Fruit fly (Drosophila melanogaster): ENCODE data around the gene COX6AL2.

Gene COX6AL2

DNA sequence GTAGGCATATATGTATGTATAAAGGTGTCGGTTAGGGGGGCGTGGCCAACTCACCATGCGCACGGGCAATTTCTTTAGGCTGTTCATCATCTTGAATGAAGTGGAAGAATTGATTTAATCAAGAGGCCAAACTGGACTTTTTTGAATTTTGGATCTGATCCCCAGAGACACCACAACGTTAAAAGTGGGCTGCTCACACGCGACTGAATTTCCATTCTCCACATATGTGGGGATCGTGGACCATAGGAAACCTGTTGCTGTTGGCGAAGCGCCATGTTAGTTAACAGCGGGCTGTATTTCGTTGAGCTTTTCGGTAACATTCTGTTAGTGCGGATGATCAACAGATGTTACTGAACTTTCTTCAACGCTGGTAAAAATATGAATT lies 15.9 kb downstream of the COX6AL2 start, which contains the start of gene CG3902:
Gene CG3902, minus strand, starts transcription at position 208 of the 385 bp plus-strand sequence.
- TF ChIP-seq noc (tag; optimal IDR thresholded peaks at IDR 0.05), result peak; percentile 51

- no peak for TF ChIP-seq noc (tag; optimal IDR thresholded peaks at IDR 0.05)
Measured at dm6 chr3L:18897459-18898085, 16.4 kb downstream of the COX6AL2 start.

- no peak for TF ChIP-seq noc (tag; optimal IDR thresholded peaks at IDR 0.05)
Measured at dm6 chr3L:18896297-18896863, 17.6 kb downstream of the COX6AL2 start.

DNA sequence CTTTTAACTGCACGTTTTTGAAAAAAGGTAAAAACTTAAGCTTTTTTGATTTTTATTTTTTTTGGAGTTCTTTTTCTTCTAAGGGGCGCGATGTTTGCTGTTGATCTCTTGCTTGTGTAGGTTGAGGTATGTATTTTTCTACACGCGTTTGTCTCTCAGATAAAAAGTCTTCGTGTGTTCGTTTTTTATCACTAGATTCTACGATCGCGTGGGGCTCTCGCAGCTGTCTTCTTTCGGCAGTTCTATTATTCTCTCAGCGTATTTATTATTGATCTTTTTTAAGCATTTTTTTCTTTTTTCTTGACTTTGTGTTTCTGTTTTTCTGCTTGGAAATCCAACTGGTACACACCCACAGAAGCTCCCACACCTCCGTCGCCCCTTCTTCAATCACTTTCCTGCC lies 18.9 kb downstream of the COX6AL2 start:
- TF ChIP-seq noc (tag; optimal IDR thresholded peaks at IDR 0.05), result peak; percentile 24

DNA sequence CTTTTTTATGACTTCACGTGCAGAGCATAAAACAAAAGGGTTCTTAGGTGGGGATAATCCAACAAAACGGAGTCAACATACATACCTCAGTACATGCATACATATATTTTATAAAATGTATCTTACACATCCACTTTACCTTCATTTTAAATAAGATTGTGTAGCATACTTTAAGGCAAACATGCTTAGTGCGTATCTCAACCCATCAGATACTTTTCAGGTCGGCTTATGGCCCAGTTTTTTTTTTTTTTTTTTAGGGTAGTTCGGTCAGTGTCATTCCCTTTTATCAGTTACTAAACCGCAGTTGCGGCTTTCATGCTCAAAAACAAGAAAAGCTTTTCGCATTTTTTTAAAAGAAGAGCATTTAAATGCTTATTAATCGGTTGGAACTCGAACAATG lies 22.0 kb downstream of the COX6AL2 start, which contains the start of gene NijB:
Gene NijB, plus strand, starts transcription at position 398 of the 400 bp plus-strand sequence.
- no peak for TF ChIP-seq noc (tag; optimal IDR thresholded peaks at IDR 0.05)

dm6 chr3L:18890283-18891175 lies 23.4 kb downstream of the COX6AL2 start, which contains the start of gene CG3961:
Gene CG3961 (minus strand): TSS chr3L:18890483.
- peak; percentile 78 for TF ChIP-seq noc (tag; optimal IDR thresholded peaks at IDR 0.05)

- no peak for TF ChIP-seq noc (tag; optimal IDR thresholded peaks at IDR 0.05)
Measured at dm6 chr3L:18889222-18889866, 24.6 kb downstream of the COX6AL2 start.

dm6 chr3L:18881613-18882012 lies 32.3 kb downstream of the COX6AL2 start:
- TF ChIP-seq noc (tag; optimal IDR thresholded peaks at IDR 0.05), result no peak

- no peak for TF ChIP-seq noc (tag; optimal IDR thresholded peaks at IDR 0.05)
Measured at dm6 chr3L:18872440-18872839, 41.5 kb downstream of the COX6AL2 start, which contains the start of the genes Rad9 and Uggt. Gene Rad9 (minus strand): TSS chr3L:18872553. Gene Uggt (plus strand): TSS chr3L:18872747.

DNA sequence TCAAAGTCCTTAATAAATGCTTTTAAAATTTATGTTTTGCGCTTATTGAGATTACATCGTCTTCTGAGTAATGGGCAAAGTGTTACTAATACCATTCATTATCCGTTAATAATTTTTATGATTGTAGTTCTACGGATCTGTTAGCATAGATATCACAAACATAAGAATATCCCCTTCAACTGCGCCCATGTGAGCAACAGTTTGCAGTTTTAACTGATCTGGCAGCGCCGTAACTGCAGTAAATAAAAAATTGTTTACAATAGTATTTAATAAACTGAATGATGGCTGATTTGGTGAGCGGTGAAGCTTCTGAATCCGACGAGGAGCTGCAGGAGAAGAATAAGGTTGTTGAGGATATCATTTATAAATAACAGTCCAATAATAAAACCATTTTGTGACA lies 43.9 kb downstream of the COX6AL2 start, which contains the start of gene Blos3:
Gene Blos3, plus strand, starts transcription at position 198 of the 400 bp plus-strand sequence.
- no peak for TF ChIP-seq noc (tag; optimal IDR thresholded peaks at IDR 0.05)

dm6 chr3L:18869035-18869826 lies 44.7 kb downstream of the COX6AL2 start, which contains the start of gene Grx1:
Gene Grx1 (plus strand): TSS chr3L:18869230.
- TF ChIP-seq noc (tag; optimal IDR thresholded peaks at IDR 0.05), result peak; percentile 56

DNA sequence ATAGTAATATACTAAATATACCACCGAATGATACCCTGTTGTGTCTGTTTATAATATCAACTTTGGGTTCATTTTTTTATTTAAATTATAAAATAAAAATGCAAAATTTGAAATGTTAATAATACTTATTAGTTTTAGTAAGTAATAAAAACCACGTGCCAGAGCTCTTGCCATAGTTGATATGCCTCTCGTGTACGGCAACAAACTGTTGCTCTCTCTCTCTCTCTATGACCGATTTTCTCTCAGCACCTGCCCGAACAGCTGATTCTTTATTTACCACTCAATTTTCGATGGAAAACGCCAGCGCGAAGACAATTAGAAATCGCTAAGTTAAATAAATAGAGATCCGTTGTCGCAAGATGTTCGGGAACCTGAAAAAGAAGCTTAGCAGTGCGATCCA lies 46.4 kb downstream of the COX6AL2 start, which contains the start of gene Dysb:
Gene Dysb, plus strand, starts transcription at position 251 of the 400 bp plus-strand sequence.
- TF ChIP-seq noc (tag; optimal IDR thresholded peaks at IDR 0.05), result peak; percentile 88

- TF ChIP-seq noc (tag; optimal IDR thresholded peaks at IDR 0.05), result no peak
Measured at dm6 chr3L:18865447-18866367, 48.2 kb downstream of the COX6AL2 start, which contains the start of gene CG14074. Gene CG14074 (plus strand): TSS chr3L:18866225.

dm6 chr3L:18863327-18863726 lies 50.6 kb downstream of the COX6AL2 start, which contains the start of gene CG6865:
Gene CG6865 (plus strand): TSS chr3L:18863647.
- TF ChIP-seq noc (tag; optimal IDR thresholded peaks at IDR 0.05), result no peak

All from whole organism, larva.